Worm (Caenorhabditis elegans): ENCODE results near the gene srx-133.

The srx-133 gene

DNA sequence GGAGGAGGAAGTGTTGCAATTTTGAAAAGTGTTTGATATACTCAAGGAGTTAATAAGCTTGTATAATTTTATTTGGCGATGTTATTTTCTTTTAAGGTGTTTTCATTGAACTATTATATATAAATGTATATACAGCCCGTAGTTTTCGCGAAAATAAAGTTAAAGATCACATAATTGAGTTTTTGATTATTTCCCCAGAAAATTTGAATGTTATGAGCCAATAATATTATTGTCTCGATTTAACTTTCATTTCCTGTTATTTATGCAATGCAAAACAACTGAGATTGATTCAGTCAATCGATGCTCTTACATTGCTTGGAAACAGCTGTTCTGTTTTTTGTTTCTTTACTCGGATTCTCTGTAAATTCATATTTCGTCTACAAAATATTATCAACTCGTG is at the start of gene srx-133:
Gene srx-133 (plus strand): TSS at position 301 of the 400 bp plus-strand sequence.
- no peak for TF ChIP-seq tab-1 (GFP tag; IDR thresholded peaks at IDR 0.05)
- no peak for TF ChIP-seq T22C8.4 (GFP tag; IDR thresholded peaks at IDR 0.05)
- no peak for TF ChIP-seq med-1 (GFP tag; optimal IDR thresholded peaks at IDR 0.05; ENCODE audit: insufficient read depth)
- TF ChIP-seq ref-1 (GFP tag; conservative IDR thresholded peaks at IDR 0.05) = no peak
- no peak for TF ChIP-seq flt-1 (GFP tag; IDR thresholded peaks at IDR 0.05)
- no peak for TF ChIP-seq ztf-29 (GFP tag; IDR thresholded peaks at IDR 0.05)
- no peak for TF ChIP-seq ztf-23 (GFP tag; IDR thresholded peaks at IDR 0.05)
- no peak for TF ChIP-seq cog-1 (tag; optimal IDR thresholded peaks at IDR 0.05)
- TF ChIP-seq klf-2 (GFP tag; conservative IDR thresholded peaks at IDR 0.05) = no peak

ce11 chrV:13799190-13799589 is 49.3 kb upstream of the srx-133 start:
- TF ChIP-seq ztf-23 (GFP tag; IDR thresholded peaks at IDR 0.05) = no peak
- no peak for TF ChIP-seq ref-1 (GFP tag; conservative IDR thresholded peaks at IDR 0.05)
- no peak for TF ChIP-seq ztf-29 (GFP tag; IDR thresholded peaks at IDR 0.05)
- no peak for TF ChIP-seq med-1 (GFP tag; optimal IDR thresholded peaks at IDR 0.05; ENCODE audit: insufficient read depth)
- no peak for TF ChIP-seq flt-1 (GFP tag; IDR thresholded peaks at IDR 0.05)

ce11 chrV:13803902-13804301 is 44.6 kb upstream of the srx-133 start, which contains the start of gene swan-2:
TSS of gene swan-2 (minus strand) at chrV:13804281.
- no peak for TF ChIP-seq klf-2 (GFP tag; conservative IDR thresholded peaks at IDR 0.05)
- no peak for TF ChIP-seq flt-1 (GFP tag; IDR thresholded peaks at IDR 0.05)
- TF ChIP-seq ztf-23 (GFP tag; IDR thresholded peaks at IDR 0.05) = no peak
- no peak for TF ChIP-seq tab-1 (GFP tag; IDR thresholded peaks at IDR 0.05)
- TF ChIP-seq ref-1 (GFP tag; conservative IDR thresholded peaks at IDR 0.05) = no peak
- no peak for TF ChIP-seq med-1 (GFP tag; optimal IDR thresholded peaks at IDR 0.05; ENCODE audit: insufficient read depth)
- TF ChIP-seq cog-1 (tag; optimal IDR thresholded peaks at IDR 0.05) = no peak
- no peak for TF ChIP-seq T22C8.4 (GFP tag; IDR thresholded peaks at IDR 0.05)
- no peak for TF ChIP-seq ztf-29 (GFP tag; IDR thresholded peaks at IDR 0.05)

ce11 chrV:13807232-13807631 is 41.2 kb upstream of the srx-133 start, which contains the start of gene swan-1:
TSS of gene swan-1 (minus strand) at chrV:13807237.
- TF ChIP-seq T22C8.4 (GFP tag; IDR thresholded peaks at IDR 0.05) (no peak), med-1 (GFP tag; optimal IDR thresholded peaks at IDR 0.05; ENCODE audit: insufficient read depth) (no peak), cog-1 (tag; optimal IDR thresholded peaks at IDR 0.05) (no peak)

DNA sequence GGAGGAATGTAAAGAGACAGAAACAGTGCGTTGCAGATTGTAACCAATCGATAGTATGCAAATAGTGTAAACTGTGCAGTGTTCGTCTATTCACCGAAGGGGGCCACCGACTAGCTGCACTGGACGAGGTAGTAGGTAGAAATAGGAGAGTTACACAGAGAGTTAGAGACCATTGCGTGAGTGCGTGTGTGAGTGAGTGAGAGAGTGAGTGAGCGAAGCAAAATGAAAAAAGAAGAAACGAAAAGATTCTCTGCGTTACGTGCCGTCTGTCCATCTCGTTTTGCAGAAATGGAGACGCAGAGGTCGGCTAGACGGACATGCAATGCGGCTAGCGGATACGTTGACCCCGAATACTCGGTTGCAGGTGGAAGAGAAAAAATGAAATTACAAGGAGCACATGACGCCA is 40.0 kb upstream of the srx-133 start:
- peak; percentile 63 for TF ChIP-seq cog-1 (tag; optimal IDR thresholded peaks at IDR 0.05)
- peak; percentile 59; the same call in 1 of the 2 replicates for TF ChIP-seq T22C8.4 (GFP tag; IDR thresholded peaks at IDR 0.05)
- TF ChIP-seq ref-1 (GFP tag; conservative IDR thresholded peaks at IDR 0.05) = no peak
- TF ChIP-seq ztf-23 (GFP tag; IDR thresholded peaks at IDR 0.05) = no peak
- TF ChIP-seq ztf-29 (GFP tag; IDR thresholded peaks at IDR 0.05) = no peak
- no peak for TF ChIP-seq tab-1 (GFP tag; IDR thresholded peaks at IDR 0.05)
- TF ChIP-seq med-1 (GFP tag; optimal IDR thresholded peaks at IDR 0.05; ENCODE audit: insufficient read depth) = no peak
- no peak for TF ChIP-seq klf-2 (GFP tag; conservative IDR thresholded peaks at IDR 0.05)
- 0 out of 2 replicates have a peak, but pooled peaks have one; percentile 65 for TF ChIP-seq flt-1 (GFP tag; IDR thresholded peaks at IDR 0.05)

- TF ChIP-seq ztf-23 (GFP tag; IDR thresholded peaks at IDR 0.05) (no peak), med-1 (GFP tag; optimal IDR thresholded peaks at IDR 0.05; ENCODE audit: insufficient read depth) (no peak), flt-1 (GFP tag; IDR thresholded peaks at IDR 0.05) (no peak), ref-1 (GFP tag; conservative IDR thresholded peaks at IDR 0.05) (no peak), tab-1 (GFP tag; IDR thresholded peaks at IDR 0.05) (no peak), cog-1 (tag; optimal IDR thresholded peaks at IDR 0.05) (no peak), ztf-29 (GFP tag; IDR thresholded peaks at IDR 0.05) (no peak), klf-2 (GFP tag; conservative IDR thresholded peaks at IDR 0.05) (no peak), T22C8.4 (GFP tag; IDR thresholded peaks at IDR 0.05) (no peak)
Measured at ce11 chrV:13812330-13812729, 36.1 kb upstream of the srx-133 start.

DNA sequence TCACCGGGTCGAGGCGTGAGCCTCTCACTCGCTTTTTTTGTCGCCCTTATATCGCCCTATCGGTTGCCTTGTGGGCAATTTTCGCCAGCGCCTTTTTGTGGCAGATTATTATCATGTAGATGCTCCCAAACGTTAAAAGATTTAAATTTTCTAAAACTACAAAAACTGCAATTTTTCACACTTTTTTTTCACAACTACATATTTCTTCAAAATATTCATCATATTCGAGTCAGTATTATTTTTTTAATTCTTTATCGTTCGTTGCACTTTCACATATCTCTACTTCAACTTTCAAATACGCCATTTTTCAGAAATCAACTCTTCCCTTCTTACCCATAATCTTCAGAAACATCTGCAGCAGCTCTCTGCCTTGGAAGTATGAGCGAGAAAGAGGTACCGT is 35.5 kb upstream of the srx-133 start, which contains the start of gene ceh-24:
Gene ceh-24 (plus strand): TSS at position 301 of the 400 bp plus-strand sequence.
- no peak for TF ChIP-seq flt-1 (GFP tag; IDR thresholded peaks at IDR 0.05)
- TF ChIP-seq T22C8.4 (GFP tag; IDR thresholded peaks at IDR 0.05) = no peak
- TF ChIP-seq tab-1 (GFP tag; IDR thresholded peaks at IDR 0.05) = no peak
- TF ChIP-seq klf-2 (GFP tag; conservative IDR thresholded peaks at IDR 0.05) = no peak
- TF ChIP-seq med-1 (GFP tag; optimal IDR thresholded peaks at IDR 0.05; ENCODE audit: insufficient read depth) = no peak
- no peak for TF ChIP-seq ref-1 (GFP tag; conservative IDR thresholded peaks at IDR 0.05)
- TF ChIP-seq ztf-23 (GFP tag; IDR thresholded peaks at IDR 0.05) = no peak
- TF ChIP-seq ztf-29 (GFP tag; IDR thresholded peaks at IDR 0.05) = no peak
- no peak for TF ChIP-seq cog-1 (tag; optimal IDR thresholded peaks at IDR 0.05)

ce11 chrV:13816877-13817276 is 31.6 kb upstream of the srx-133 start, which contains the start of gene F55B12.2:
TSS of gene F55B12.2 (minus strand) at chrV:13816977.
- TF ChIP-seq ztf-29 (GFP tag; IDR thresholded peaks at IDR 0.05) = no peak
- no peak for TF ChIP-seq ztf-23 (GFP tag; IDR thresholded peaks at IDR 0.05)
- no peak for TF ChIP-seq ref-1 (GFP tag; conservative IDR thresholded peaks at IDR 0.05)
- no peak for TF ChIP-seq med-1 (GFP tag; optimal IDR thresholded peaks at IDR 0.05; ENCODE audit: insufficient read depth)
- no peak for TF ChIP-seq T22C8.4 (GFP tag; IDR thresholded peaks at IDR 0.05)

DNA sequence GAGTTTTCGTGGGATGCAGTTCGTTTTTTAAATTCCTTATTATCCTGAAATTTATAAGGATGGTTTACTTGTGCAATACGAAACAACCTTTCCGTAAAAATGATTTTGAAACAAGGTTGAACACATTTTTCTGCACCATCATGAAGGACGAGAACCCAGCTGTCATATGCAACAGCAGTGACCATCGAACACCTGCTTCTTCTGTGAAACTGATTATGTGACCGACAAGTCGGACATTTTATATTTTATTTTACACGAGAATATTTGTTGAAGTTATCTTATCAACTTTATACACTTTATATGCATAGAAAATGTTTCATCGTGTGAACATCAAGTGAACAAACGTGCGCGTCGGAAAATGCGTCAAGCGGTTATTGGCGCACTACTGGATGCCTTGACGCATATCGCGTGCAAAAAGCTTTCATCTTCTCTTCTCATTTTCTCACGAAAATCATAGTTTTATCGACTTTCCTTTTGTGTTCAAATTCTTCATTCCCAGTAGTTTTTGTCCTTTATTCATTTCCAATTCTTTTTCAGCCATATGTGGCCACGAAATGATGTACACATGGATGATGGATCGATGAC is 29.6 kb upstream of the srx-133 start, which contains the start of gene sel-10:
Gene sel-10 (plus strand): TSS at position 538 of the 585 bp plus-strand sequence.
- TF ChIP-seq med-1 (GFP tag; optimal IDR thresholded peaks at IDR 0.05; ENCODE audit: insufficient read depth) (no peak), cog-1 (tag; optimal IDR thresholded peaks at IDR 0.05) (peak; percentile 7), flt-1 (GFP tag; IDR thresholded peaks at IDR 0.05) (no peak)

- TF ChIP-seq klf-2 (GFP tag; conservative IDR thresholded peaks at IDR 0.05) (no peak), ztf-29 (GFP tag; IDR thresholded peaks at IDR 0.05) (no peak), ztf-23 (GFP tag; IDR thresholded peaks at IDR 0.05) (no peak), cog-1 (tag; optimal IDR thresholded peaks at IDR 0.05) (no peak), ref-1 (GFP tag; conservative IDR thresholded peaks at IDR 0.05) (no peak)
Measured at ce11 chrV:13822752-13823151, 25.7 kb upstream of the srx-133 start, which contains the start of gene hpo-31. TSS of gene hpo-31 (plus strand) at chrV:13823052.

Measured in whole organism, midembryonic.